Worm (Caenorhabditis elegans) whole organism, L3 larva: ENCODE data around the gene sap-140.
A peak's percentile ranks its signal among the peaks of the same experiment; 100 is the strongest.
"Not testable (repeated sequence)": the region's sequence is repeated elsewhere in the genome, so short reads cannot be mapped to it uniquely, and the experiment has no call there.

Experiments used
- R02D3.7 ChIP-seq: fragments of 150-350 bp; optimal IDR thresholded peaks from 2 replicates; lab custom pipeline; 2014; ENCODE audit warnings: missing biosample characterization, missing genetic modification characterization
- aly-2 ChIP-seq: fragments of 150-350 bp; optimal IDR thresholded peaks from 2 replicates; lab custom pipeline; 2014; ENCODE audit warnings: missing biosample characterization, missing genetic modification characterization
- ama-1 ChIP-seq: fragments of 150-350 bp; optimal IDR thresholded peaks from 2 replicates; lab custom pipeline; 2018
- ceh-16 ChIP-seq: sonication (generic microtip); optimal IDR thresholded peaks from 2 replicates; lab custom pipeline; 2017; ENCODE audit warnings: missing biosample characterization, missing genetic modification characterization
- ceh-28 ChIP-seq: fragments of 150-350 bp; optimal IDR thresholded peaks from 2 replicates; lab custom pipeline; 2014; ENCODE audit warnings: missing biosample characterization, missing genetic modification reagents, missing genetic modification characterization
- daf-12 ChIP-seq: fragments of 150-350 bp; optimal IDR thresholded peaks from 2 replicates; lab custom pipeline; 2014; ENCODE audit warnings: missing biosample characterization, missing genetic modification reagents, missing genetic modification characterization
- egl-27 ChIP-seq: sonication (generic microtip); optimal IDR thresholded peaks from 4 replicates; lab custom pipeline; 2017; ENCODE audit warnings: missing biosample characterization, missing genetic modification reagents, missing genetic modification characterization
- egl-5 ChIP-seq: fragments of 150-350 bp; optimal IDR thresholded peaks from 2 replicates; lab custom pipeline; 2017; ENCODE audit warnings: missing biosample characterization, missing genetic modification reagents, missing genetic modification characterization, inconsistent platforms
- elt-1 ChIP-seq: fragments of 150-350 bp; optimal IDR thresholded peaks from 2 replicates; lab custom pipeline; 2014; ENCODE audit warnings: missing biosample characterization, missing genetic modification characterization
- elt-2 ChIP-seq: sonication (generic microtip); optimal IDR thresholded peaks from 2 replicates; lab custom pipeline; 2016; ENCODE audit warnings: missing genetic modification reagents, mild to moderate bottlenecking, missing genetic modification characterization, missing compliant biosample characterization
- elt-3 ChIP-seq, 3 experiments: fragments of 150-350 bp in 1 of 3; sonication (generic microtip) in 2 of 3; optimal IDR thresholded peaks; 2 replicates in 2 of 3; 4 replicates in 1 of 3; lab custom pipeline; 2014 to 2017; ENCODE audit warnings: missing biosample characterization in 3 of 3, missing genetic modification characterization in 3 of 3
- eor-1 ChIP-seq, 2 experiments: fragments of 150-350 bp; optimal IDR thresholded peaks; 2 replicates each; lab custom pipeline; 2014 to 2018; ENCODE audit warnings: missing biosample characterization in 2 of 2, missing genetic modification characterization in 2 of 2
- fos-1 ChIP-seq: fragments of 150-350 bp; optimal IDR thresholded peaks from 2 replicates; lab custom pipeline; 2014; ENCODE audit warnings: missing biosample characterization, missing genetic modification characterization
- hmg-11 ChIP-seq: sonication (generic microtip); optimal IDR thresholded peaks from 2 replicates; lab custom pipeline; 2016; ENCODE audit warnings: missing genetic modification characterization, missing compliant biosample characterization
- jun-1 ChIP-seq: fragments of 150-350 bp; optimal IDR thresholded peaks from 2 replicates; lab custom pipeline; 2014; ENCODE audit warnings: missing biosample characterization, missing genetic modification reagents, missing genetic modification characterization
- lin-15B ChIP-seq: fragments of 150-350 bp; optimal IDR thresholded peaks from 2 replicates; lab custom pipeline; 2014; ENCODE audit warnings: missing biosample characterization, missing genetic modification characterization
- lin-39 ChIP-seq: fragments of 150-350 bp; optimal IDR thresholded peaks from 2 replicates; lab custom pipeline; 2018; ENCODE audit warnings: missing biosample characterization, missing genetic modification reagents, missing genetic modification characterization
- lsy-12 ChIP-seq: sonication (generic microtip); optimal IDR thresholded peaks from 2 replicates; lab custom pipeline; 2016; ENCODE audit warnings: mild to moderate bottlenecking, missing genetic modification characterization, missing compliant biosample characterization
- nfya-1 ChIP-seq: sonication (generic microtip); optimal IDR thresholded peaks from 2 replicates; lab custom pipeline; 2017; ENCODE audit warnings: missing genetic modification characterization, mild to moderate bottlenecking, missing compliant biosample characterization, antibody characterized with exemption, moderate library complexity; ENCODE audit not compliant: insufficient read depth
- nhr-11 ChIP-seq: fragments of 150-350 bp; optimal IDR thresholded peaks from 2 replicates; lab custom pipeline; 2014; ENCODE audit warnings: missing biosample characterization, missing genetic modification characterization
- nhr-12 ChIP-seq: fragments of 150-350 bp; optimal IDR thresholded peaks from 2 replicates; lab custom pipeline; 2014; ENCODE audit warnings: missing biosample characterization, missing genetic modification characterization
- nhr-23 ChIP-seq: fragments of 150-350 bp; optimal IDR thresholded peaks from 2 replicates; lab custom pipeline; 2014; ENCODE audit warnings: missing biosample characterization, missing genetic modification reagents, missing genetic modification characterization
- nhr-25 ChIP-seq: sonication (generic microtip); optimal IDR thresholded peaks from 2 replicates; lab custom pipeline; 2017; ENCODE audit warnings: missing biosample characterization, missing genetic modification characterization
- nhr-28 ChIP-seq: fragments of 150-350 bp; optimal IDR thresholded peaks from 2 replicates; lab custom pipeline; 2014; ENCODE audit warnings: missing biosample characterization, missing genetic modification characterization
- nhr-43 ChIP-seq: sonication (generic microtip); optimal IDR thresholded peaks from 2 replicates; lab custom pipeline; 2016; ENCODE audit warnings: mild to moderate bottlenecking, missing genetic modification characterization, missing compliant biosample characterization; ENCODE audit not compliant: poor library complexity, severe bottlenecking
- nhr-67 ChIP-seq: fragments of 150-350 bp; optimal IDR thresholded peaks from 2 replicates; lab custom pipeline; 2014; ENCODE audit warnings: missing biosample characterization, missing genetic modification characterization
- nhr-76 ChIP-seq: fragments of 150-350 bp; sonication (generic microtip); optimal IDR thresholded peaks from 5 replicates; lab custom pipeline; 2014; ENCODE audit warnings: missing biosample characterization, missing genetic modification characterization
- nhr-77 ChIP-seq: fragments of 150-350 bp; optimal IDR thresholded peaks from 2 replicates; lab custom pipeline; 2014; ENCODE audit warnings: missing biosample characterization, missing genetic modification characterization
- pha-4 ChIP-seq: fragments of 150-350 bp; optimal IDR thresholded peaks from 2 replicates; lab custom pipeline; 2014; ENCODE audit warnings: missing biosample characterization, missing genetic modification reagents, missing genetic modification characterization
- pqm-1 ChIP-seq: fragments of 150-350 bp; optimal IDR thresholded peaks from 2 replicates; lab custom pipeline; 2017; ENCODE audit warnings: missing biosample characterization, missing genetic modification characterization, inconsistent platforms
- skn-1 ChIP-seq: fragments of 150-350 bp; optimal IDR thresholded peaks from 2 replicates; lab custom pipeline; 2014; ENCODE audit warnings: missing biosample characterization, missing genetic modification characterization
- tbx-2 ChIP-seq: sonication (generic microtip); optimal IDR thresholded peaks from 2 replicates; lab custom pipeline; 2016; ENCODE audit warnings: mild to moderate bottlenecking, missing genetic modification characterization, missing compliant biosample characterization
- ztf-11 ChIP-seq: fragments of 150-350 bp; optimal IDR thresholded peaks from 2 replicates; lab custom pipeline; 2014; ENCODE audit warnings: missing biosample characterization, missing genetic modification characterization
- ztf-4 ChIP-seq: fragments of 150-350 bp; optimal IDR thresholded peaks from 2 replicates; lab custom pipeline; 2014; ENCODE audit warnings: missing biosample characterization, missing genetic modification characterization

Gene sap-140

ce11 chrIII:7460018-7460417 lies 39.5 kb upstream of the sap-140 start, which contains the start of gene mls-1:
Gene mls-1 (plus strand): TSS chrIII:7460341.
- no peak for TF ChIP-seq lin-15B (tag; lab: Kevin White, UChicago)
- TF ChIP-seq aly-2 (tag; lab: Kevin White, UChicago): no peak

- TF ChIP-seq nhr-77 (tag; lab: Kevin White, UChicago) (no peak), ceh-28 (tag; lab: Kevin White, UChicago) (no peak), elt-3 (tag; optimal IDR thresholded peaks at IDR 0.05; lab: Kevin White, UChicago) (no peak), jun-1 (tag; lab: Kevin White, UChicago) (no peak), hmg-11 (tag; lab: Kevin White, UChicago) (no peak), tbx-2 (no peak), nhr-23 (tag; lab: Kevin White, UChicago) (no peak), skn-1 (tag; lab: Kevin White, UChicago) (no peak), R02D3.7 (tag; lab: Kevin White, UChicago) (no peak), eor-1 (tag; optimal IDR thresholded peaks at IDR 0.05; lab: Kevin White, UChicago) (no peak)
Observed at ce11 chrIII:7462295-7462694, 37.2 kb upstream of the sap-140 start, which contains the start of gene fipr-20. Gene fipr-20 (minus strand): TSS chrIII:7462395.

ce11 chrIII:7463438-7464008 lies 36.0 kb upstream of the sap-140 start, which contains the start of gene H14A12.3:
Gene H14A12.3 (plus strand): TSS chrIII:7463797.
- TF ChIP-seq nfya-1 (peak; percentile 40), aly-2 (tag; lab: Kevin White, UChicago) (no peak), ama-1 (lab: Kevin White, UChicago) (peak; percentile 23), pha-4 (tag; lab: Kevin White, UChicago) (peak; percentile 83), lin-15B (tag; lab: Kevin White, UChicago) (peak; percentile 17), ztf-11 (tag; lab: Kevin White, UChicago) (no peak), elt-2 (tag; lab: Kevin White, UChicago) (peak; percentile 12), lsy-12 (tag; lab: Kevin White, UChicago) (no peak)

- TF ChIP-seq tbx-2 (no peak), nhr-77 (tag; lab: Kevin White, UChicago) (no peak), nfya-1 (peak; percentile 50), nhr-43 (tag; lab: Kevin White, UChicago) (peak; percentile 48), daf-12 (no peak), skn-1 (tag; lab: Kevin White, UChicago) (no peak), nhr-28 (tag; lab: Kevin White, UChicago) (no peak), lin-39 (tag; lab: Kevin White, UChicago) (peak; percentile 7), hmg-11 (tag; lab: Kevin White, UChicago) (peak; percentile 21), elt-1 (tag; lab: Kevin White, UChicago) (peak; percentile 18), R02D3.7 (tag; lab: Kevin White, UChicago) (no peak), pha-4 (tag; lab: Kevin White, UChicago) (peak; percentile 79), elt-2 (tag; lab: Kevin White, UChicago) (peak; percentile 45), ztf-4 (no peak), lin-15B (tag; lab: Kevin White, UChicago) (peak; percentile 53), nhr-23 (tag; lab: Kevin White, UChicago) (peak; percentile 71), fos-1 (tag; lab: Kevin White, UChicago) (no peak), nhr-11 (tag; lab: Kevin White, UChicago) (no peak), nhr-76 (tag; lab: Kevin White, UChicago) (no peak), ceh-16 (no peak), pqm-1 (no peak), nhr-12 (no peak), nhr-25 (peak; percentile 75), egl-5 (tag; lab: Kevin White, UChicago) (no peak), ama-1 (lab: Kevin White, UChicago) (peak; percentile 79), lsy-12 (tag; lab: Kevin White, UChicago) (peak; percentile 46), egl-27 (tag; lab: Kevin White, UChicago) (no peak)
- TF ChIP-seq, all 47 proteins: peak for 12
Observed at ce11 chrIII:7465347-7465746, 34.2 kb upstream of the sap-140 start, which contains the start of gene fum-1. Gene fum-1 (plus strand): TSS chrIII:7465605.

- not testable (repeated sequence) for TF ChIP-seq nhr-12; nhr-67 (tag; lab: Kevin White, UChicago); nhr-77 (tag; lab: Kevin White, UChicago)
Observed at ce11 chrIII:7468980-7469379, 30.6 kb upstream of the sap-140 start, which contains the start of gene H14A12.5. Gene H14A12.5 (minus strand): TSS chrIII:7469080.
